Fruit fly (Drosophila melanogaster) whole organism, embryonic: ENCODE results near the gene MtnC.
A peak's percentile ranks its signal among the peaks of the same experiment; 100 is the strongest.

Experiments
- Atf-2 ChIP-seq: fragments of 200-800 bp; sonication (Bioruptor generic); optimal IDR thresholded peaks from 2 replicates; lab custom pipeline; 2016; ENCODE audit warnings: missing biosample characterization, missing genetic modification characterization
- Awh ChIP-seq: fragments of 200-800 bp; sonication (Bioruptor generic); IDR thresholded peaks from 2 replicates; pipeline ENCODE4, ENCODE4 v1.3.6; 2022; ENCODE audit warnings: missing biosample characterization, missing genetic modification characterization
- CG10147 ChIP-seq: fragments of 200-800 bp; sonication (Bioruptor generic); optimal IDR thresholded peaks from 2 replicates; lab custom pipeline; 2019; ENCODE audit warnings: missing biosample characterization, mild to moderate bottlenecking, missing genetic modification characterization, moderate library complexity
- CG10979 ChIP-seq: fragments of 200-800 bp; sonication (Bioruptor generic); optimal IDR thresholded peaks from 2 replicates; lab custom pipeline; 2018; ENCODE audit warnings: missing biosample characterization, mild to moderate bottlenecking, missing genetic modification characterization, moderate library complexity
- CG11398 ChIP-seq: fragments of 200-800 bp; sonication (Bioruptor generic); optimal IDR thresholded peaks from 2 replicates; lab custom pipeline; 2016; ENCODE audit warnings: missing biosample characterization, missing genetic modification characterization
- CG12219 ChIP-seq: fragments of 200-800 bp; sonication (Bioruptor generic); optimal IDR thresholded peaks from 3 replicates; lab custom pipeline; 2018; ENCODE audit warnings: missing biosample characterization, mild to moderate bottlenecking, missing genetic modification characterization
- CG13775 ChIP-seq: fragments of 200-800 bp; sonication (Bioruptor generic); optimal IDR thresholded peaks from 3 replicates; lab custom pipeline; 2017; ENCODE audit warnings: missing biosample characterization, mild to moderate bottlenecking, missing genetic modification characterization
- CG14441 ChIP-seq: fragments of 200-800 bp; sonication (Bioruptor generic); IDR thresholded peaks from 2 replicates; pipeline ENCODE4 v1.3.6; 2022; ENCODE audit warnings: missing biosample characterization, missing genetic modification characterization
- CG14667 ChIP-seq: fragments of 200-800 bp; sonication (Bioruptor generic); IDR thresholded peaks from 2 replicates; pipeline ENCODE4 v1.3.6; 2022; ENCODE audit warnings: missing biosample characterization, missing genetic modification characterization
- CG1602 ChIP-seq: fragments of 200-800 bp; sonication (Bioruptor generic); optimal IDR thresholded peaks from 3 replicates; lab custom pipeline; 2016; ENCODE audit warnings: missing biosample characterization, missing genetic modification characterization
- CG17359 ChIP-seq: fragments of 200-800 bp; sonication (Bioruptor generic); optimal IDR thresholded peaks from 3 replicates; lab custom pipeline; 2018; ENCODE audit warnings: missing biosample characterization, mild to moderate bottlenecking, missing genetic modification characterization, moderate library complexity
- CG18619 ChIP-seq: fragments of 200-800 bp; sonication (Bioruptor generic); optimal IDR thresholded peaks from 3 replicates; lab custom pipeline; 2017; ENCODE audit warnings: missing biosample characterization, mild to moderate bottlenecking, missing genetic modification characterization
- CG2116 ChIP-seq: fragments of 200-800 bp; sonication (Bioruptor generic); optimal IDR thresholded peaks from 3 replicates; lab custom pipeline; 2018; ENCODE audit warnings: missing biosample characterization, mild to moderate bottlenecking, missing genetic modification characterization
- CG3726 ChIP-seq: fragments of 200-800 bp; sonication (Bioruptor generic); IDR thresholded peaks from 3 replicates; pipeline ENCODE4, ENCODE4 v1.3.6; 2022; ENCODE audit warnings: missing biosample characterization, missing genetic modification characterization
- CG4360 ChIP-seq: fragments of 200-800 bp; sonication (Bioruptor generic); IDR thresholded peaks from 2 replicates; pipeline ENCODE4 v1.3.6; 2022; ENCODE audit warnings: missing biosample characterization, missing genetic modification characterization
- CG43689 ChIP-seq: fragments of 200-800 bp; sonication (Bioruptor generic); IDR thresholded peaks from 2 replicates; pipeline ENCODE4 v1.3.6; 2022; ENCODE audit warnings: missing biosample characterization, missing genetic modification characterization
- CG5245 ChIP-seq: fragments of 200-800 bp; sonication (Bioruptor generic); optimal IDR thresholded peaks from 3 replicates; lab custom pipeline; 2016; ENCODE audit warnings: missing biosample characterization, missing genetic modification characterization
- CG5953 ChIP-seq: fragments of 200-800 bp; sonication (Bioruptor generic); IDR thresholded peaks from 2 replicates; pipeline ENCODE4 v1.3.6; 2022; ENCODE audit warnings: missing biosample characterization, missing genetic modification characterization
- CG6175 ChIP-seq: fragments of 200-800 bp; sonication (Bioruptor generic); IDR thresholded peaks from 3 replicates; pipeline ENCODE4 v1.3.6; 2022; ENCODE audit warnings: missing biosample characterization, missing genetic modification characterization
- CG7839 ChIP-seq: fragments of 200-800 bp; sonication (Bioruptor generic); optimal IDR thresholded peaks from 3 replicates; lab custom pipeline; 2018; ENCODE audit warnings: missing biosample characterization, mild to moderate bottlenecking, missing genetic modification characterization, moderate library complexity
- CG8281 ChIP-seq: fragments of 200-800 bp; sonication (Bioruptor generic); optimal IDR thresholded peaks from 2 replicates; lab custom pipeline; 2018; ENCODE audit warnings: missing biosample characterization, mild to moderate bottlenecking, missing genetic modification characterization, moderate library complexity
- CG9876 ChIP-seq: fragments of 200-800 bp; sonication (Bioruptor generic); optimal IDR thresholded peaks from 2 replicates; lab custom pipeline; 2016; ENCODE audit warnings: missing biosample characterization, missing genetic modification characterization
- CoRest ChIP-seq: fragments of 200-800 bp; sonication (Bioruptor generic); optimal IDR thresholded peaks from 3 replicates; lab custom pipeline; 2018; ENCODE audit warnings: missing biosample characterization, mild to moderate bottlenecking, missing genetic modification characterization, moderate library complexity
- Doc2 ChIP-seq: fragments of 200-800 bp; sonication (Bioruptor generic); IDR thresholded peaks from 2 replicates; pipeline ENCODE4 v1.3.6; 2022; ENCODE audit warnings: missing biosample characterization, missing genetic modification characterization
- E2f1 ChIP-seq: fragments of 200-800 bp; sonication (Bioruptor generic); IDR thresholded peaks from 2 replicates; pipeline ENCODE4 v1.3.6; 2022; ENCODE audit warnings: missing biosample characterization, missing genetic modification characterization
- Fer3 ChIP-seq: fragments of 200-800 bp; sonication (Bioruptor generic); optimal IDR thresholded peaks from 2 replicates; lab custom pipeline; 2018; ENCODE audit warnings: missing biosample characterization, mild to moderate bottlenecking, missing genetic modification characterization, moderate library complexity
- HLHmδ ChIP-seq: fragments of 200-800 bp; sonication (Bioruptor generic); optimal IDR thresholded peaks from 2 replicates; lab custom pipeline; 2018; ENCODE audit warnings: missing biosample characterization, mild to moderate bottlenecking, missing genetic modification characterization, moderate library complexity
- HmgZ ChIP-seq: fragments of 200-800 bp; sonication (Bioruptor generic); optimal IDR thresholded peaks from 2 replicates; lab custom pipeline; 2018; ENCODE audit warnings: missing biosample characterization, mild to moderate bottlenecking, missing genetic modification characterization
- Hmr ChIP-seq: fragments of 200-800 bp; sonication (Bioruptor generic); optimal IDR thresholded peaks from 3 replicates; lab custom pipeline; 2017; ENCODE audit warnings: mild to moderate bottlenecking, missing biosample characterization, missing genetic modification reagents, missing genetic modification characterization
- Hr39 ChIP-seq: fragments of >200 bp; optimal IDR thresholded peaks from 2 replicates; lab custom pipeline; 2017
- Jarid2 ChIP-seq: fragments of 200-800 bp; sonication (Bioruptor generic); optimal IDR thresholded peaks from 3 replicates; lab custom pipeline; 2017; ENCODE audit warnings: mild to moderate bottlenecking, missing biosample characterization, missing genetic modification reagents, missing genetic modification characterization
- Mes4 ChIP-seq: fragments of 200-800 bp; sonication (Bioruptor generic); optimal IDR thresholded peaks from 2 replicates; lab custom pipeline; 2016; ENCODE audit warnings: missing biosample characterization, missing genetic modification characterization
- Nf-YA ChIP-seq: fragments of 200-800 bp; sonication (Bioruptor generic); IDR thresholded peaks from 2 replicates; pipeline ENCODE4 v1.3.6; 2022; ENCODE audit warnings: missing biosample characterization, missing genetic modification characterization
- Vsx1 ChIP-seq: fragments of 200-800 bp; sonication (Bioruptor generic); optimal IDR thresholded peaks from 2 replicates; lab custom pipeline; 2017; ENCODE audit warnings: missing biosample characterization, mild to moderate bottlenecking, missing genetic modification characterization, missing genetic modification reagents
- Xbp1 ChIP-seq: fragments of 200-800 bp; sonication (Bioruptor generic); optimal IDR thresholded peaks from 3 replicates; lab custom pipeline; 2016; ENCODE audit warnings: missing biosample characterization, mild to moderate bottlenecking, missing genetic modification characterization
- abd-A ChIP-seq: fragments of 200-800 bp; sonication (Bioruptor generic); optimal IDR thresholded peaks from 3 replicates; lab custom pipeline; 2019; ENCODE audit warnings: missing biosample characterization, mild to moderate bottlenecking, missing genetic modification characterization, moderate library complexity
- ara ChIP-seq: fragments of 200-800 bp; sonication (Bioruptor generic); IDR thresholded peaks from 2 replicates; pipeline ENCODE4 v1.3.6; 2022; ENCODE audit warnings: missing biosample characterization, missing genetic modification characterization
- chn ChIP-seq: fragments of 200-800 bp; sonication (Bioruptor generic); optimal IDR thresholded peaks from 2 replicates; lab custom pipeline; 2016; ENCODE audit warnings: missing biosample characterization, missing genetic modification characterization
- crol ChIP-seq: fragments of 200-800 bp; sonication (Bioruptor generic); IDR thresholded peaks from 2 replicates; pipeline ENCODE4 v1.3.6; 2022; ENCODE audit warnings: missing biosample characterization, missing genetic modification characterization
- da ChIP-seq: fragments of 200-800 bp; sonication (Bioruptor generic); optimal IDR thresholded peaks from 2 replicates; lab custom pipeline; 2016; ENCODE audit warnings: missing biosample characterization, missing genetic modification characterization
- disco-r ChIP-seq: fragments of 200-800 bp; sonication (Bioruptor generic); optimal IDR thresholded peaks from 2 replicates; lab custom pipeline; 2016; ENCODE audit warnings: missing biosample characterization, missing genetic modification characterization
- dpn ChIP-seq, 2 experiments: fragments of 200-800 bp; sonication (Bioruptor generic); optimal IDR thresholded peaks; 3 replicates each; lab custom pipeline; 2016; ENCODE audit warnings: missing biosample characterization in 2 of 2, missing genetic modification characterization in 2 of 2
- grn ChIP-seq: fragments of 200-800 bp; sonication (Bioruptor generic); optimal IDR thresholded peaks from 3 replicates; lab custom pipeline; 2017; ENCODE audit warnings: missing biosample characterization, missing genetic modification characterization
- gt ChIP-seq: fragments of 200-800 bp; sonication (Bioruptor generic); IDR thresholded peaks from 2 replicates; pipeline ENCODE4 v1.3.6; 2022; ENCODE audit warnings: missing biosample characterization, missing genetic modification characterization
- her ChIP-seq: fragments of 200-800 bp; sonication (Bioruptor generic); optimal IDR thresholded peaks from 2 replicates; lab custom pipeline; 2016; ENCODE audit warnings: missing biosample characterization, missing genetic modification characterization
- jing ChIP-seq: fragments of 200-800 bp; sonication (Bioruptor generic); optimal IDR thresholded peaks from 2 replicates; lab custom pipeline; 2018; ENCODE audit warnings: missing biosample characterization, mild to moderate bottlenecking, missing genetic modification characterization
- onecut ChIP-seq: fragments of 200-800 bp; sonication (Bioruptor generic); IDR thresholded peaks from 2 replicates; pipeline ENCODE4 v1.3.6; 2022; ENCODE audit warnings: missing biosample characterization, missing genetic modification characterization
- otp ChIP-seq: fragments of 200-800 bp; sonication (Bioruptor generic); IDR thresholded peaks from 3 replicates; pipeline ENCODE4, ENCODE4 v1.3.6; 2022; ENCODE audit warnings: missing biosample characterization, missing genetic modification characterization
- pfk ChIP-seq: fragments of 200-800 bp; sonication (Bioruptor generic); optimal IDR thresholded peaks from 2 replicates; lab custom pipeline; 2018; ENCODE audit warnings: missing biosample characterization, mild to moderate bottlenecking, missing genetic modification characterization, moderate library complexity
- ranshi ChIP-seq: fragments of 200-800 bp; sonication (Bioruptor generic); IDR thresholded peaks from 2 replicates; pipeline ENCODE4 v1.3.6; 2022; ENCODE audit warnings: missing biosample characterization, missing genetic modification characterization
- tap ChIP-seq: fragments of 200-800 bp; optimal IDR thresholded peaks from 3 replicates; lab custom pipeline; 2019; ENCODE audit warnings: missing biosample characterization, mild to moderate bottlenecking, missing genetic modification characterization, moderate library complexity
- zen2 ChIP-seq: fragments of 200-800 bp; sonication (Bioruptor generic); IDR thresholded peaks from 3 replicates; pipeline ENCODE4 v1.3.6; 2022; ENCODE audit warnings: missing biosample characterization, missing genetic modification characterization; ENCODE audit not compliant: partially characterized antibody
- zf30C ChIP-seq: fragments of 200-800 bp; sonication (Bioruptor generic); optimal IDR thresholded peaks from 3 replicates; lab custom pipeline; 2018; ENCODE audit warnings: missing biosample characterization, mild to moderate bottlenecking, missing genetic modification characterization

Gene MtnC

dm6 chr3R:20312838-20313237 is 47.3 kb upstream of the MtnC start (continued):
- TF ChIP-seq dpn (GFP tag; optimal IDR thresholded peaks at IDR 0.05; lab: Kevin White, UChicago) (no peak), CG14667 (GFP tag; lab: Robert Waterston, UW) (no peak), CG6175 (GFP tag; lab: Robert Waterston, UW) (no peak), grn (no peak), ara (no peak), Fer3 (peak; percentile 50), CG13775 (GFP tag; lab: Kevin White, UChicago) (no peak), Atf-2 (no peak), da (no peak), abd-A (tag; lab: Kevin White, UChicago) (no peak), ranshi (GFP tag; lab: Robert Waterston, UW) (peak; percentile 56), CG9876 (GFP tag; lab: Kevin White, UChicago) (no peak), Jarid2 (GFP tag; lab: Kevin White, UChicago) (peak; percentile 26), Nf-YA (no peak), zen2 (GFP tag; lab: Robert Waterston, UW) (no peak), crol (GFP tag; lab: Robert Waterston, UW) (no peak), CG43689 (GFP tag; lab: Robert Waterston, UW) (no peak), CG17359 (tag; lab: Kevin White, UChicago) (peak; percentile 70), CG3726 (no peak), CG14441 (GFP tag; lab: Robert Waterston, UW) (peak; percentile 45; the same call in 1 of the 2 replicates), CG5953 (GFP tag; lab: Robert Waterston, UW) (no peak), CG10979 (tag; lab: Kevin White, UChicago) (peak; percentile 30), E2f1 (GFP tag; lab: Robert Waterston, UW) (no peak), Vsx1 (no peak), CoRest (tag; lab: Kevin White, UChicago) (no peak), CG11398 (no peak), CG12219 (GFP tag; lab: Kevin White, UChicago) (no peak), her (GFP tag; lab: Kevin White, UChicago) (no peak), HmgZ (tag; lab: Kevin White, UChicago) (no peak), CG10147 (peak; percentile 64), zf30C (no peak), CG2116 (no peak), HLHmδ (GFP tag; lab: Kevin White, UChicago) (no peak), disco-r (GFP tag; lab: Kevin White, UChicago) (no peak), CG7839 (tag; lab: Kevin White, UChicago) (peak; percentile 48), CG18619 (GFP tag; lab: Kevin White, UChicago) (no peak), otp (GFP tag; lab: Robert Waterston, UW) (0 out of 3 replicates have a peak, but pooled peaks have one; percentile 23), Doc2 (GFP tag; lab: Robert Waterston, UW) (no peak), onecut (no peak), Hr39 (lab: Kevin White, UChicago) (no peak), CG4360 (GFP tag; lab: Robert Waterston, UW) (no peak), tap (tag; lab: Kevin White, UChicago) (peak; percentile 44), Hmr (GFP tag; lab: Kevin White, UChicago) (peak; percentile 28), CG1602 (GFP tag; lab: Kevin White, UChicago) (no peak), Awh (GFP tag; lab: Robert Waterston, UW) (peak; percentile 14; the same call in 1 of the 2 replicates), Mes4 (no peak), Xbp1 (no peak), CG8281 (tag; lab: Kevin White, UChicago) (no peak), gt (GFP tag; lab: Robert Waterston, UW) (no peak), CG5245 (GFP tag; lab: Kevin White, UChicago) (no peak), pfk (GFP tag; lab: Kevin White, UChicago) (no peak), chn (GFP tag; lab: Kevin White, UChicago) (no peak), jing (GFP tag; lab: Kevin White, UChicago) (no peak)
